Worm (Caenorhabditis elegans) whole organism, young adult: ENCODE results near the gene C11H1.7.

Experiments used
- C06A6.2 ChIP-seq: fragments of 200-800 bp; sonication (Bioruptor generic); conservative IDR thresholded peaks from 2 replicates; pipeline ENCODE4 v1.3.6; 2022; ENCODE audit warnings: missing genetic modification characterization, missing compliant biosample characterization
- cebp-2 ChIP-seq: fragments of 200-800 bp; sonication (Bioruptor generic); IDR thresholded peaks from 2 replicates; pipeline ENCODE4 v1.3.6; 2022; ENCODE audit warnings: missing genetic modification characterization, missing compliant biosample characterization
- egl-18 ChIP-seq: fragments of 200-800 bp; sonication (Bioruptor generic); IDR thresholded peaks from 2 replicates; pipeline ENCODE4 v1.3.6; 2022; ENCODE audit warnings: missing genetic modification reagents, missing genetic modification characterization, missing compliant biosample characterization
- lin-40 ChIP-seq: sonication (generic microtip); optimal IDR thresholded peaks from 2 replicates; lab custom pipeline; 2016; ENCODE audit warnings: missing genetic modification characterization, mild to moderate bottlenecking, missing compliant biosample characterization, missing genotype, missing genetic modification reagents
- lsy-27 ChIP-seq: sonication (generic microtip); optimal IDR thresholded peaks from 2 replicates; lab custom pipeline; 2017; ENCODE audit warnings: missing genetic modification characterization, mild to moderate bottlenecking, missing compliant biosample characterization, antibody characterized with exemption, missing genotype, borderline replicate concordance; ENCODE audit not compliant: insufficient read depth
- unc-62 ChIP-seq: fragments of 150-350 bp; optimal IDR thresholded peaks from 2 replicates; lab custom pipeline; 2014; ENCODE audit warnings: missing biosample characterization, missing genetic modification reagents, missing genetic modification characterization
- zfh-2 ChIP-seq: fragments of 200-800 bp; sonication (Bioruptor generic); conservative IDR thresholded peaks from 2 replicates; pipeline ENCODE4 v1.3.6; 2022; ENCODE audit warnings: missing genetic modification reagents, missing genetic modification characterization, missing compliant biosample characterization

DNA sequence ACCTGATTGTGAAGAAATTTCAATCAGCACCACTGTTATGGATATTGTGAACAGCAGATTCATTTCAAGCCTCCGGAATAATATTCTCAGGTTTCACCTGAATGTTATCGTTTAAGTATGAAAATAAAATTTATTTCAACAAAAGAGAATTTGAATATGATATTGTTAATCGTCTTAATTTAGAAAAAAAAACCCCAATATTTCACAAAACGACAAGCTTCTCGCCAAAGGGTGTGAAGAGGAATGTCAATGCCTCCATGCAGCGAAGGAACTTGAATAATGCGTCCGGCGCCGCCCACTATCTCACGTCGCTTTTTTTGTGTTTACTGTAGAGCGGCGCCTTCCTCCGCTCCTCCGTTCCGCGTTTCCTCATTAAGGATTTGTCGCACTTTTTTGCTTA lies 24.1 kb upstream of the C11H1.7 start, which contains the start of gene C11H1.5:
- TF ChIP-seq egl-18 (no peak), lin-40 (tag; lab: Kevin White, UChicago) (no peak), unc-62 (GFP tag; lab: Kevin White, UChicago) (no peak), lsy-27 (no peak), zfh-2 (GFP tag; lab: Robert Waterston, UW) (no peak), C06A6.2 (no peak), cebp-2 (GFP tag; lab: Robert Waterston, UW) (no peak)
